Fruit fly (Drosophila melanogaster) whole organism, embryonic: ENCODE measurements around the gene CG3032.

Experiments used
- Asciz ChIP-seq: fragments of 200-800 bp; sonication (Bioruptor generic); optimal IDR thresholded peaks from 2 replicates; lab custom pipeline; 2017; ENCODE audit warnings: missing biosample characterization, mild to moderate bottlenecking, missing genetic modification characterization, missing genetic modification reagents
- Awh ChIP-seq: fragments of 200-800 bp; sonication (Bioruptor generic); IDR thresholded peaks from 2 replicates; pipeline ENCODE4, ENCODE4 v1.3.6; 2022; ENCODE audit warnings: missing biosample characterization, missing genetic modification characterization
- BtbVII ChIP-seq: fragments of 200-800 bp; sonication (Bioruptor generic); optimal IDR thresholded peaks from 3 replicates; lab custom pipeline; 2017; ENCODE audit warnings: missing biosample characterization, mild to moderate bottlenecking, missing genetic modification characterization
- CG10654 ChIP-seq: fragments of 200-800 bp; sonication (Bioruptor generic); optimal IDR thresholded peaks from 2 replicates; lab custom pipeline; 2016; ENCODE audit warnings: missing biosample characterization, missing genetic modification characterization
- CG12104 ChIP-seq: fragments of 200-800 bp; sonication (Bioruptor generic); optimal IDR thresholded peaks from 3 replicates; lab custom pipeline; 2016; ENCODE audit warnings: missing biosample characterization, missing genetic modification characterization
- CG13123 ChIP-seq: fragments of 200-800 bp; sonication (Bioruptor generic); optimal IDR thresholded peaks from 2 replicates; lab custom pipeline; 2016; ENCODE audit warnings: missing biosample characterization, missing genetic modification characterization
- CG13296 ChIP-seq: fragments of 200-800 bp; sonication (Bioruptor generic); optimal IDR thresholded peaks from 3 replicates; lab custom pipeline; 2018; ENCODE audit warnings: missing biosample characterization, mild to moderate bottlenecking, missing genetic modification characterization
- CG17829 ChIP-seq: fragments of 200-800 bp; optimal IDR thresholded peaks from 2 replicates; lab custom pipeline; 2019; ENCODE audit warnings: missing biosample characterization, mild to moderate bottlenecking, missing genetic modification characterization, moderate library complexity
- CG17912 ChIP-seq: fragments of 200-800 bp; sonication (Bioruptor generic); optimal IDR thresholded peaks from 2 replicates; lab custom pipeline; 2018; ENCODE audit warnings: missing biosample characterization, mild to moderate bottlenecking, missing genetic modification characterization
- CG18262 ChIP-seq: fragments of 200-800 bp; optimal IDR thresholded peaks from 3 replicates; lab custom pipeline; 2019; ENCODE audit warnings: missing biosample characterization, mild to moderate bottlenecking, missing genetic modification characterization, moderate library complexity
- CG18619 ChIP-seq: fragments of 200-800 bp; sonication (Bioruptor generic); optimal IDR thresholded peaks from 3 replicates; lab custom pipeline; 2017; ENCODE audit warnings: missing biosample characterization, mild to moderate bottlenecking, missing genetic modification characterization
- CG31224 ChIP-seq: fragments of 200-800 bp; sonication (Bioruptor generic); IDR thresholded peaks from 2 replicates; pipeline ENCODE4 v1.3.6; 2022; ENCODE audit warnings: missing biosample characterization, missing genetic modification characterization
- CG31365 ChIP-seq: fragments of 200-800 bp; sonication (Bioruptor generic); optimal IDR thresholded peaks from 2 replicates; lab custom pipeline; 2018; ENCODE audit warnings: missing biosample characterization, mild to moderate bottlenecking, missing genetic modification characterization
- CG34422 ChIP-seq: fragments of 200-800 bp; sonication (Bioruptor generic); IDR thresholded peaks from 3 replicates; pipeline ENCODE4 v1.3.6; 2022; ENCODE audit warnings: missing biosample characterization, missing genetic modification characterization
- CG7271 ChIP-seq: fragments of 200-800 bp; sonication (Bioruptor generic); optimal IDR thresholded peaks from 2 replicates; lab custom pipeline; 2018; ENCODE audit warnings: missing biosample characterization, mild to moderate bottlenecking, missing genetic modification characterization, moderate library complexity
- CG7987 ChIP-seq: fragments of 200-800 bp; sonication (Bioruptor generic); optimal IDR thresholded peaks from 2 replicates; lab custom pipeline; 2018; ENCODE audit warnings: missing biosample characterization, mild to moderate bottlenecking, missing genetic modification characterization, moderate library complexity
- CG8290 ChIP-seq, 3 experiments: fragments of 200-800 bp; sonication (Bioruptor generic); optimal IDR thresholded peaks; 2 replicates each; lab custom pipeline; 2016 to 2019; ENCODE audit warnings: missing biosample characterization in 3 of 3, missing genetic modification characterization in 3 of 3, mild to moderate bottlenecking in 2 of 3, moderate library complexity in 1 of 3
- Dbx ChIP-seq: fragments of 200-800 bp; sonication (Bioruptor generic); IDR thresholded peaks from 3 replicates; pipeline ENCODE4 v1.3.6; 2022; ENCODE audit warnings: missing biosample characterization, missing genetic modification characterization
- E2f2 ChIP-seq: fragments of 200-800 bp; sonication (Bioruptor generic); IDR thresholded peaks from 2 replicates; pipeline ENCODE4 v1.3.6; 2022; ENCODE audit warnings: missing biosample characterization, missing genetic modification characterization
- HHEX ChIP-seq: fragments of 200-800 bp; sonication (Bioruptor generic); optimal IDR thresholded peaks from 3 replicates; lab custom pipeline; 2017; ENCODE audit warnings: missing biosample characterization, mild to moderate bottlenecking, missing genetic modification characterization, missing genetic modification reagents
- HmgZ ChIP-seq: fragments of 200-800 bp; sonication (Bioruptor generic); optimal IDR thresholded peaks from 2 replicates; lab custom pipeline; 2018; ENCODE audit warnings: missing biosample characterization, mild to moderate bottlenecking, missing genetic modification characterization
- Hmr ChIP-seq: fragments of 200-800 bp; sonication (Bioruptor generic); optimal IDR thresholded peaks from 3 replicates; lab custom pipeline; 2017; ENCODE audit warnings: mild to moderate bottlenecking, missing biosample characterization, missing genetic modification reagents, missing genetic modification characterization
- Hr78 ChIP-seq, 2 experiments: fragments of 200-800 bp in 1 of 2; fragments of >200 bp in 1 of 2; sonication (Bioruptor generic) in 1 of 2; optimal IDR thresholded peaks; 2 replicates each; lab custom pipeline; 2017 to 2019; ENCODE audit warnings: missing biosample characterization in 2 of 2, missing genetic modification characterization in 2 of 2, mild to moderate bottlenecking in 1 of 2, moderate library complexity in 1 of 2
- Med ChIP-seq: fragments of 200-800 bp; sonication (Bioruptor generic); peaks from one replicate; lab custom pipeline; 2016; ENCODE audit warnings: missing biosample characterization, missing genetic modification characterization, mild to moderate bottlenecking, inconsistent platforms, moderate library complexity
- Mes4 ChIP-seq: fragments of 200-800 bp; sonication (Bioruptor generic); optimal IDR thresholded peaks from 2 replicates; lab custom pipeline; 2016; ENCODE audit warnings: missing biosample characterization, missing genetic modification characterization
- Nf-YB ChIP-seq: fragments of 200-800 bp; sonication (Bioruptor generic); optimal IDR thresholded peaks from 3 replicates; lab custom pipeline; 2019; ENCODE audit warnings: missing biosample characterization, mild to moderate bottlenecking, missing genetic modification characterization, moderate library complexity
- Opbp ChIP-seq: fragments of 200-800 bp; sonication (Bioruptor generic); IDR thresholded peaks from 3 replicates; pipeline ENCODE4 v1.3.6; 2022; ENCODE audit warnings: missing biosample characterization, missing genetic modification characterization; ENCODE audit not compliant: partially characterized antibody
- PHDP ChIP-seq: fragments of 200-800 bp; sonication (Bioruptor generic); optimal IDR thresholded peaks from 3 replicates; lab custom pipeline; 2018; ENCODE audit warnings: missing biosample characterization, mild to moderate bottlenecking, missing genetic modification characterization, moderate library complexity
- Xrp1 ChIP-seq: fragments of 200-800 bp; sonication (Bioruptor generic); IDR thresholded peaks from 2 replicates; pipeline ENCODE4 v1.3.6; 2022; ENCODE audit warnings: missing biosample characterization, missing genetic modification characterization
- ap ChIP-seq: fragments of 200-800 bp; sonication (Bioruptor generic); IDR thresholded peaks from 2 replicates; pipeline ENCODE4 v1.3.6; 2022; ENCODE audit warnings: missing biosample characterization, missing genetic modification characterization
- corto ChIP-seq: fragments of 200-800 bp; sonication (Bioruptor generic); optimal IDR thresholded peaks from 2 replicates; lab custom pipeline; 2016; ENCODE audit warnings: missing biosample characterization, mild to moderate bottlenecking, missing genetic modification characterization, moderate library complexity
- emc ChIP-seq: fragments of 200-800 bp; sonication (Bioruptor generic); optimal IDR thresholded peaks from 2 replicates; lab custom pipeline; 2016; ENCODE audit warnings: missing biosample characterization, missing genetic modification characterization
- fd96Cb ChIP-seq: fragments of 200-800 bp; sonication (Bioruptor generic); optimal IDR thresholded peaks from 2 replicates; lab custom pipeline; 2018; ENCODE audit warnings: missing biosample characterization, mild to moderate bottlenecking, missing genetic modification characterization, moderate library complexity
- ftz-f1 ChIP-seq: fragments of 200-800 bp; sonication (Bioruptor generic); optimal IDR thresholded peaks from 2 replicates; lab custom pipeline; 2016; ENCODE audit warnings: missing biosample characterization, missing genetic modification characterization
- gce ChIP-seq: fragments of 200-800 bp; sonication (Bioruptor generic); IDR thresholded peaks from 3 replicates; pipeline ENCODE4 v1.3.6; 2022; ENCODE audit warnings: missing biosample characterization, missing genetic modification characterization
- hb ChIP-seq: fragments of 200-800 bp; sonication (Bioruptor generic); IDR thresholded peaks from 3 replicates; pipeline ENCODE4 v1.3.6; 2022; ENCODE audit warnings: missing biosample characterization, missing genetic modification characterization; ENCODE audit not compliant: partially characterized antibody
- kni ChIP-seq: fragments of 200-800 bp; sonication (Bioruptor generic); optimal IDR thresholded peaks from 3 replicates; lab custom pipeline; 2017; ENCODE audit warnings: mild to moderate bottlenecking, missing biosample characterization, missing genetic modification reagents, missing genetic modification characterization
- knrl ChIP-seq: fragments of 200-800 bp; sonication (Bioruptor generic); IDR thresholded peaks from 3 replicates; pipeline ENCODE4 v1.3.6; 2022; ENCODE audit warnings: missing biosample characterization, missing genetic modification characterization; ENCODE audit not compliant: partially characterized antibody
- lab ChIP-seq: fragments of 200-800 bp; sonication (Bioruptor generic); optimal IDR thresholded peaks from 3 replicates; lab custom pipeline; 2017; ENCODE audit warnings: missing biosample characterization, missing genetic modification characterization, mild to moderate bottlenecking, moderate library complexity, missing genetic modification reagents
- lilli ChIP-seq: fragments of 200-800 bp; sonication (Bioruptor generic); optimal IDR thresholded peaks from 3 replicates; lab custom pipeline; 2016; ENCODE audit warnings: missing biosample characterization, missing genetic modification characterization
- onecut ChIP-seq: fragments of 200-800 bp; sonication (Bioruptor generic); IDR thresholded peaks from 2 replicates; pipeline ENCODE4 v1.3.6; 2022; ENCODE audit warnings: missing biosample characterization, missing genetic modification characterization
- repo ChIP-seq: fragments of 200-800 bp; sonication (Bioruptor generic); optimal IDR thresholded peaks from 2 replicates; lab custom pipeline; 2016; ENCODE audit warnings: missing biosample characterization, missing genetic modification characterization
- sens-2 ChIP-seq: fragments of 200-800 bp; sonication (Bioruptor generic); IDR thresholded peaks from 2 replicates; pipeline ENCODE4 v1.3.6; 2022; ENCODE audit warnings: missing biosample characterization, missing genetic modification characterization
- sob ChIP-seq: fragments of 200-800 bp; sonication (Bioruptor generic); IDR thresholded peaks from 2 replicates; pipeline ENCODE4 v1.3.6; 2022; ENCODE audit warnings: missing biosample characterization, missing genetic modification characterization
- stc ChIP-seq: fragments of 200-800 bp; sonication (Bioruptor generic); IDR thresholded peaks from 2 replicates; pipeline ENCODE4 v1.3.6; 2022; ENCODE audit warnings: missing biosample characterization, missing genetic modification characterization
- stwl ChIP-seq: fragments of 200-800 bp; sonication (Bioruptor generic); optimal IDR thresholded peaks from 3 replicates; lab custom pipeline; 2018; ENCODE audit warnings: missing biosample characterization, mild to moderate bottlenecking, missing genetic modification characterization, moderate library complexity
- tgo ChIP-seq: fragments of 200-800 bp; sonication (Bioruptor generic); IDR thresholded peaks from 3 replicates; pipeline ENCODE4 v1.3.6; 2022; ENCODE audit warnings: missing biosample characterization, missing genetic modification characterization
- twi ChIP-seq: fragments of 200-800 bp; optimal IDR thresholded peaks from 2 replicates; lab custom pipeline; 2019; ENCODE audit warnings: missing biosample characterization, mild to moderate bottlenecking, missing genetic modification characterization, moderate library complexity
- wek ChIP-seq: fragments of 200-800 bp; sonication (Bioruptor generic); optimal IDR thresholded peaks from 3 replicates; lab custom pipeline; 2018; ENCODE audit warnings: missing biosample characterization, mild to moderate bottlenecking, missing genetic modification characterization, moderate library complexity
- zfh1 ChIP-seq: fragments of 200-800 bp; sonication (Bioruptor generic); IDR thresholded peaks from 3 replicates; pipeline ENCODE4 v1.3.6; 2022; ENCODE audit warnings: missing biosample characterization, missing genetic modification characterization

CG3032 gene

DNA sequence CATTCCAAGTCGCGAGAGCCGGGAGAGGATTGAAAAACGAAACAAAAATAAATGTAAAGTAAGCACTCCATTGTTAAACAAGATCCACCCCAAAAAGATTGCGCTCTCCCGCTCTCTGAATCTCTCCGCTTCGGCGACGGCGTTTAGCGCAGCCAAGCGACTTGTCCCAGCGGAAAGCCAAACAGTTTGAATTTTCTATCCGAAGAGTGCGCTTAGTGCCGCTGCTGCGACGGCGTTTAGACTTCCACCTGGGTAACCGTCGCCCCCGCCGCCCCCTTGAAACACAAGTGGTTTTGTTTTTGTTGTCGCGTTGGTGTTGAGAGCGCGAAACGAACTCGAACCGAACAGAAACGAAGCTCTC is 15.2 kb downstream of the CG3032 start, which contains the start of gene Inx2 (continued):
- peak; percentile 58 for TF ChIP-seq lab (GFP tag; lab: Kevin White, UChicago)
- TF ChIP-seq fd96Cb (tag; lab: Kevin White, UChicago) = no peak
- peak; percentile 49 for TF ChIP-seq wek (GFP tag; lab: Kevin White, UChicago)
- TF ChIP-seq sens-2 (GFP tag; lab: Robert Waterston, UW) = no peak
- TF ChIP-seq twi (tag; lab: Kevin White, UChicago) = no peak
- TF ChIP-seq stc (GFP tag; lab: Robert Waterston, UW) = no peak
- TF ChIP-seq Asciz (GFP tag; lab: Kevin White, UChicago) = peak; percentile 41
- TF ChIP-seq CG13296 (GFP tag; lab: Kevin White, UChicago) = peak; percentile 49
- no peak for TF ChIP-seq corto (GFP tag; lab: Kevin White, UChicago)
- TF ChIP-seq ftz-f1 = peak; percentile 61
- TF ChIP-seq Mes4 (GFP tag; lab: Kevin White, UChicago) = peak; percentile 1
- TF ChIP-seq E2f2 (GFP tag; lab: Robert Waterston, UW) = peak; percentile 31; the same call in 1 of the 2 replicates
- no peak for TF ChIP-seq Hr78 (GFP tag; optimal IDR thresholded peaks at IDR 0.05; lab: Kevin White, UChicago)
- no peak for TF ChIP-seq CG12104 (GFP tag; lab: Kevin White, UChicago)
- peak; percentile 60; the same call in 1 of the 3 replicates for TF ChIP-seq gce
- no peak for TF ChIP-seq CG8290 (GFP tag; optimal IDR thresholded peaks at IDR 0.05; lab: Kevin White, UChicago)
- TF ChIP-seq CG8290 (tag; optimal IDR thresholded peaks at IDR 0.05; lab: Kevin White, UChicago) = peak in 1 of 2 experiments; percentile 83
- TF ChIP-seq tgo (GFP tag; lab: Robert Waterston, UW) = no peak
- no peak for TF ChIP-seq repo (GFP tag; lab: Kevin White, UChicago)
- peak; percentile 34; the same call in 1 of the 2 replicates for TF ChIP-seq Xrp1 (GFP tag; lab: Robert Waterston, UW)
- peak; percentile 11 for TF ChIP-seq Nf-YB (GFP tag; lab: Kevin White, UChicago)
- TF ChIP-seq Hmr (GFP tag; lab: Kevin White, UChicago) = peak; percentile 30
- peak; percentile 62 for TF ChIP-seq CG7987 (GFP tag; lab: Kevin White, UChicago)
- peak; percentile 54 for TF ChIP-seq HHEX (GFP tag; lab: Kevin White, UChicago)
- peak; percentile 91 for TF ChIP-seq Med (GFP tag; lab: Kevin White, UChicago)
- no peak for TF ChIP-seq emc (GFP tag; lab: Kevin White, UChicago)
- TF ChIP-seq kni (GFP tag; lab: Kevin White, UChicago) = peak; percentile 65
- TF ChIP-seq lilli (GFP tag; lab: Kevin White, UChicago) = peak; percentile 47
- no peak for TF ChIP-seq CG18619
- TF ChIP-seq stwl = no peak
- no peak for TF ChIP-seq CG18262 (tag; lab: Kevin White, UChicago)
- peak; percentile 34 for TF ChIP-seq CG31365
- TF ChIP-seq sob (GFP tag; lab: Robert Waterston, UW) = peak; percentile 63; the same call in 1 of the 2 replicates
- no peak for TF ChIP-seq Awh (GFP tag; lab: Robert Waterston, UW)
- TF ChIP-seq CG17912 = no peak
- TF ChIP-seq knrl (GFP tag; lab: Robert Waterston, UW) = 0 out of 3 replicates have a peak, but pooled peaks have one; percentile 41
- TF ChIP-seq Dbx (GFP tag; lab: Robert Waterston, UW) = peak; percentile 53; the same call in 1 of the 3 replicates
- TF ChIP-seq BtbVII (GFP tag; lab: Kevin White, UChicago) = peak; percentile 29
- peak; percentile 69 for TF ChIP-seq zfh1
- TF ChIP-seq HmgZ (tag; lab: Kevin White, UChicago) = peak; percentile 74
- no peak for TF ChIP-seq CG7271 (tag; lab: Kevin White, UChicago)
- no peak for TF ChIP-seq CG31224 (GFP tag; lab: Robert Waterston, UW)
- TF ChIP-seq CG13123 = no peak
- TF ChIP-seq Opbp (GFP tag; lab: Robert Waterston, UW) = peak; percentile 64; the same call in 1 of the 3 replicates
- TF ChIP-seq hb (GFP tag; lab: Robert Waterston, UW) = no peak
- TF ChIP-seq CG34422 (GFP tag; lab: Robert Waterston, UW) = peak; percentile 71; the same call in 2 of the 3 replicates
- peak; percentile 25 for TF ChIP-seq PHDP
- no peak for TF ChIP-seq ap (GFP tag; lab: Robert Waterston, UW)
- TF ChIP-seq onecut (GFP tag; lab: Robert Waterston, UW) = peak; percentile 32
- peak; percentile 53 for TF ChIP-seq CG17829 (tag; lab: Kevin White, UChicago)
- no peak for TF ChIP-seq CG10654 (GFP tag; lab: Kevin White, UChicago)
